Worm (Caenorhabditis elegans) whole organism, L2 larva: Measurements from ENCODE around the gene C30B5.6.

Experiments used
- C34F6.9 ChIP-seq: fragments of 150-350 bp; optimal IDR thresholded peaks from 2 replicates; lab custom pipeline; 2014; ENCODE audit warnings: missing biosample characterization, missing genetic modification characterization
- R02D3.7 ChIP-seq: fragments of 150-350 bp; optimal IDR thresholded peaks from 2 replicates; lab custom pipeline; 2014; ENCODE audit warnings: missing biosample characterization, missing genetic modification characterization
- Y55F3AM.14 ChIP-seq: fragments of 200-800 bp; sonication (Bioruptor generic); optimal IDR thresholded peaks from 2 replicates; lab custom pipeline; 2018; ENCODE audit warnings: mild to moderate bottlenecking, missing genetic modification characterization, missing compliant biosample characterization
- ZK546.5 ChIP-seq: sonication (generic microtip); optimal IDR thresholded peaks from 2 replicates; lab custom pipeline; 2017; ENCODE audit warnings: missing biosample characterization, missing genetic modification characterization
- alr-1 ChIP-seq: fragments of 150-350 bp; optimal IDR thresholded peaks from 2 replicates; lab custom pipeline; 2014; ENCODE audit warnings: missing biosample characterization, missing genetic modification characterization
- ama-1 ChIP-seq: fragments of 150-350 bp; optimal IDR thresholded peaks from 2 replicates; lab custom pipeline; 2018; ENCODE audit warnings: inconsistent platforms
- blmp-1 ChIP-seq: sonication (generic microtip); optimal IDR thresholded peaks from 2 replicates; lab custom pipeline; 2017; ENCODE audit warnings: missing genetic modification characterization, mild to moderate bottlenecking, missing compliant biosample characterization, antibody characterized with exemption, moderate library complexity; ENCODE audit not compliant: insufficient read depth
- ceh-82 ChIP-seq: fragments of 150-350 bp; optimal IDR thresholded peaks from 2 replicates; lab custom pipeline; 2014; ENCODE audit warnings: missing biosample characterization, missing genetic modification characterization
- crh-2 ChIP-seq: sonication (generic microtip); optimal IDR thresholded peaks from 2 replicates; lab custom pipeline; 2017; ENCODE audit warnings: missing biosample characterization, missing genetic modification characterization
- egl-27 ChIP-seq: sonication (generic microtip); optimal IDR thresholded peaks from 3 replicates; lab custom pipeline; 2017; ENCODE audit warnings: missing biosample characterization, missing genetic modification reagents, missing genetic modification characterization
- elt-3 ChIP-seq: sonication (generic microtip); optimal IDR thresholded peaks from 2 replicates; lab custom pipeline; 2017; ENCODE audit warnings: missing biosample characterization, missing genetic modification characterization
- fos-1 ChIP-seq: fragments of 150-350 bp; optimal IDR thresholded peaks from 2 replicates; lab custom pipeline; 2014; ENCODE audit warnings: missing biosample characterization, missing genetic modification characterization
- lin-11 ChIP-seq: fragments of 150-350 bp; sonication (generic microtip); optimal IDR thresholded peaks from 2 replicates; lab custom pipeline; 2014; ENCODE audit warnings: missing biosample characterization, missing genetic modification characterization, inconsistent platforms, mixed read lengths
- lin-39 ChIP-seq: fragments of 150-350 bp; optimal IDR thresholded peaks from 2 replicates; lab custom pipeline; 2014; ENCODE audit warnings: missing biosample characterization, missing genetic modification reagents, missing genetic modification characterization
- lsy-2 ChIP-seq, 2 experiments: fragments of 150-350 bp in 1 of 2; sonication (generic microtip) in 1 of 2; optimal IDR thresholded peaks; 2 replicates each; lab custom pipeline; 2014 to 2017; ENCODE audit warnings: missing biosample characterization in 2 of 2, missing genetic modification characterization in 2 of 2
- mab-5 ChIP-seq: fragments of 150-350 bp; optimal IDR thresholded peaks from 2 replicates; lab custom pipeline; 2014; ENCODE audit warnings: missing biosample characterization, missing genetic modification characterization
- mbf-1 ChIP-seq: sonication (generic microtip); optimal IDR thresholded peaks from 2 replicates; lab custom pipeline; 2017; ENCODE audit warnings: missing biosample characterization, missing genetic modification characterization
- mdl-1 ChIP-seq, 2 experiments: fragments of 150-350 bp in 1 of 2; sonication (generic microtip) in 1 of 2; optimal IDR thresholded peaks; 2 replicates each; lab custom pipeline; 2017; ENCODE audit warnings: missing biosample characterization in 2 of 2, missing genetic modification characterization in 2 of 2
- nhr-10 ChIP-seq: sonication (generic microtip); optimal IDR thresholded peaks from 2 replicates; lab custom pipeline; 2017; ENCODE audit warnings: missing biosample characterization, missing genetic modification characterization
- nhr-11 ChIP-seq: fragments of 150-350 bp; optimal IDR thresholded peaks from 2 replicates; lab custom pipeline; 2014; ENCODE audit warnings: missing biosample characterization, missing genetic modification characterization
- nhr-12 ChIP-seq: fragments of 150-350 bp; optimal IDR thresholded peaks from 2 replicates; lab custom pipeline; 2014; ENCODE audit warnings: missing biosample characterization, missing genetic modification characterization
- nhr-129 ChIP-seq: fragments of 150-350 bp; optimal IDR thresholded peaks from 2 replicates; lab custom pipeline; 2014; ENCODE audit warnings: missing biosample characterization, missing genetic modification characterization
- nhr-23 ChIP-seq: fragments of 150-350 bp; optimal IDR thresholded peaks from 2 replicates; lab custom pipeline; 2014; ENCODE audit warnings: missing biosample characterization, missing genetic modification reagents, missing genetic modification characterization
- nhr-25 ChIP-seq: fragments of 150-350 bp; sonication (generic microtip); optimal IDR thresholded peaks from 3 replicates; lab custom pipeline; 2014; ENCODE audit warnings: missing biosample characterization, missing genetic modification characterization
- nhr-6 ChIP-seq: fragments of 150-350 bp; optimal IDR thresholded peaks from 2 replicates; lab custom pipeline; 2014; ENCODE audit warnings: missing biosample characterization, missing genetic modification characterization
- peb-1 ChIP-seq: fragments of 150-350 bp; optimal IDR thresholded peaks from 2 replicates; lab custom pipeline; 2014; ENCODE audit warnings: missing biosample characterization, missing genetic modification characterization
- sem-4 ChIP-seq: fragments of 150-350 bp; optimal IDR thresholded peaks from 2 replicates; lab custom pipeline; 2014; ENCODE audit warnings: missing biosample characterization, missing genetic modification reagents, missing genetic modification characterization
- skn-1 ChIP-seq: sonication (generic microtip); optimal IDR thresholded peaks from 2 replicates; lab custom pipeline; 2017; ENCODE audit warnings: missing biosample characterization, missing genetic modification characterization
- sma-3 ChIP-seq: sonication (generic microtip); optimal IDR thresholded peaks from 2 replicates; lab custom pipeline; 2016; ENCODE audit warnings: missing genetic modification reagents, missing genetic modification characterization, missing compliant biosample characterization
- sma-9 ChIP-seq, 2 experiments: fragments of 150-350 bp in 1 of 2; sonication (generic microtip) in 1 of 2; optimal IDR thresholded peaks; 2 replicates each; lab custom pipeline; 2014 to 2016; ENCODE audit warnings: missing genetic modification characterization in 2 of 2, mild to moderate bottlenecking in 1 of 2, missing biosample characterization in 1 of 2, missing compliant biosample characterization in 1 of 2, missing genetic modification reagents in 1 of 2, moderate library complexity in 1 of 2
- unc-39 ChIP-seq: fragments of 150-350 bp; optimal IDR thresholded peaks from 2 replicates; lab custom pipeline; 2014; ENCODE audit warnings: missing biosample characterization, missing genetic modification characterization
- unc-55 ChIP-seq: fragments of 150-350 bp; sonication (generic microtip); optimal IDR thresholded peaks from 3 replicates; lab custom pipeline; 2014; ENCODE audit warnings: missing biosample characterization, missing genetic modification reagents, missing genetic modification characterization
- unc-62 ChIP-seq: fragments of 150-350 bp; optimal IDR thresholded peaks from 2 replicates; lab custom pipeline; 2014; ENCODE audit warnings: missing biosample characterization, missing genetic modification reagents, missing genetic modification characterization
- zag-1 ChIP-seq: fragments of 150-350 bp; optimal IDR thresholded peaks from 2 replicates; lab custom pipeline; 2014; ENCODE audit warnings: missing biosample characterization, missing genetic modification characterization
- ztf-1 ChIP-seq: fragments of 200-800 bp; sonication (Bioruptor generic); conservative IDR thresholded peaks from 2 replicates; pipeline ENCODE4 v1.3.6; 2022; ENCODE audit warnings: missing genetic modification characterization, missing compliant biosample characterization
- ztf-11 ChIP-seq: sonication (generic microtip); optimal IDR thresholded peaks from 2 replicates; lab custom pipeline; 2017; ENCODE audit warnings: missing biosample characterization, missing genetic modification characterization
- ztf-4 ChIP-seq: fragments of 150-350 bp; optimal IDR thresholded peaks from 2 replicates; lab custom pipeline; 2014; ENCODE audit warnings: missing biosample characterization, missing genetic modification characterization

Gene C30B5.6

ce11 chrII:6176154-6176897 is 46.1 kb downstream of the C30B5.6 start (continued):
- TF ChIP-seq ama-1 (no peak), ztf-1 (no peak), R02D3.7 (tag; lab: Kevin White, UChicago) (no peak), unc-55 (GFP tag; lab: Kevin White, UChicago) (no peak), peb-1 (tag; lab: Kevin White, UChicago) (no peak), C34F6.9 (tag; lab: Kevin White, UChicago) (peak; percentile 36), nhr-12 (tag; lab: Kevin White, UChicago) (no peak), ZK546.5 (tag; lab: Kevin White, UChicago) (no peak), nhr-6 (no peak), sem-4 (tag; lab: Kevin White, UChicago) (no peak), nhr-25 (tag; lab: Kevin White, UChicago) (peak; percentile 68)
- TF ChIP-seq, all 48 proteins: peak for 10

DNA sequence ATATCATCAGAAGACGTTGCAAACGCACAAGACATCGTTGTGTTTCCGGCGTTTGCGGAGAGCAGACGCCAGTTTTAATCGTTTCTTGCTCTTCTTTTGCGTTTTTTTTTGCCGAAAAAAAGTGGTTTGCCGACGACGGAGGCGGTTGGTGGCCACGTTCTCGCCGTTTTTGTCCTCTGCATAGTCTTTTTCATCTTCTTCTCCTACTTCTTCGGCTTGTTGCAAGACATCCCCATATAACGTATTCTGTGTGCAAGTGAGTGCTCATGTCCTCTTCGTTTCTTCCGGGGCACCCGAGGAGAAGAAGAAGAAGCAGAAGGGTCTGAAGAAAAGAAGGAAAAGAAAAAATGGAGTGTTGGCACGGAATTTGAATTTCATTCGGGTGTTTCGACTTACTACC is 47.4 kb downstream of the C30B5.6 start:
- TF ChIP-seq nhr-129 (no peak), peb-1 (tag; lab: Kevin White, UChicago) (no peak), lsy-2 (tag; optimal IDR thresholded peaks at IDR 0.05; lab: Kevin White, UChicago) (no peak), Y55F3AM.14 (GFP tag; lab: Kevin White, UChicago) (no peak), alr-1 (no peak), unc-39 (tag; lab: Kevin White, UChicago) (no peak), nhr-10 (tag; lab: Kevin White, UChicago) (no peak), egl-27 (tag; lab: Kevin White, UChicago) (no peak), blmp-1 (no peak), nhr-11 (no peak), elt-3 (tag; lab: Kevin White, UChicago) (no peak), skn-1 (tag; lab: Kevin White, UChicago) (no peak), R02D3.7 (tag; lab: Kevin White, UChicago) (no peak), nhr-12 (tag; lab: Kevin White, UChicago) (no peak), nhr-6 (no peak), unc-62 (no peak), mab-5 (tag; lab: Kevin White, UChicago) (no peak), sma-9 (GFP tag; optimal IDR thresholded peaks at IDR 0.05; lab: Kevin White, UChicago) (peak; percentile 15), sma-9 (tag; optimal IDR thresholded peaks at IDR 0.05; lab: Kevin White, UChicago) (no peak), nhr-25 (tag; lab: Kevin White, UChicago) (no peak), sem-4 (tag; lab: Kevin White, UChicago) (peak; percentile 46), ZK546.5 (tag; lab: Kevin White, UChicago) (no peak), ztf-4 (tag; lab: Kevin White, UChicago) (no peak), mbf-1 (tag; lab: Kevin White, UChicago) (no peak), fos-1 (tag; lab: Kevin White, UChicago) (no peak), sma-3 (GFP tag; lab: Kevin White, UChicago) (no peak), zag-1 (no peak), C34F6.9 (tag; lab: Kevin White, UChicago) (peak; percentile 7), unc-55 (GFP tag; lab: Kevin White, UChicago) (peak; percentile 1)

- TF ChIP-seq nhr-25 (tag; lab: Kevin White, UChicago) (peak; percentile 21), fos-1 (tag; lab: Kevin White, UChicago) (no peak), mab-5 (tag; lab: Kevin White, UChicago) (no peak), lin-11 (tag; lab: Kevin White, UChicago) (no peak), C34F6.9 (tag; lab: Kevin White, UChicago) (no peak), alr-1 (no peak), nhr-129 (no peak), ztf-11 (no peak), blmp-1 (peak; percentile 15)
Measured at ce11 chrII:6173400-6173799, 49.1 kb downstream of the C30B5.6 start, which contains the start of gene F40H3.2. F40H3.2 (plus strand) TSS chrII:6173649.

- TF ChIP-seq nhr-23 (no peak), nhr-25 (tag; lab: Kevin White, UChicago) (no peak), lin-39 (peak; percentile 11), crh-2 (tag; lab: Kevin White, UChicago) (no peak), mdl-1 (tag; optimal IDR thresholded peaks at IDR 0.05; lab: Kevin White, UChicago) (no peak), ceh-82 (tag; lab: Kevin White, UChicago) (no peak)
Measured at ce11 chrII:6171228-6171627, 51.2 kb downstream of the C30B5.6 start, which contains the start of gene F40H3.3. F40H3.3 (plus strand) TSS chrII:6171507.
